Fruit fly (Drosophila melanogaster) whole organism, pupa: Measurements from ENCODE around the gene nompC.

ENCODE experiments used
- CG14655 ChIP-seq: fragments of 200-800 bp; sonication (Bioruptor generic); optimal IDR thresholded peaks from 3 replicates; lab custom pipeline; 2017; ENCODE audit warnings: mild to moderate bottlenecking, missing biosample characterization, missing genetic modification reagents, missing genetic modification characterization
- CG17806 ChIP-seq: fragments of 200-800 bp; sonication (Bioruptor generic); optimal IDR thresholded peaks from 2 replicates; lab custom pipeline; 2018; ENCODE audit warnings: missing biosample characterization, mild to moderate bottlenecking, missing genetic modification characterization, moderate library complexity
- CG32121 ChIP-seq: fragments of 200-800 bp; sonication (Bioruptor generic); IDR thresholded peaks from 2 replicates; pipeline ENCODE4 v1.3.6; 2022; ENCODE audit warnings: missing biosample characterization, missing genetic modification characterization
- CG34367 ChIP-seq: fragments of 200-800 bp; sonication (Bioruptor generic); optimal IDR thresholded peaks from 2 replicates; lab custom pipeline; 2018; ENCODE audit warnings: missing biosample characterization, mild to moderate bottlenecking, missing genetic modification characterization
- CG4496 ChIP-seq: fragments of 200-800 bp; sonication (Bioruptor generic); IDR thresholded peaks from 3 replicates; pipeline ENCODE4 v1.3.6; 2022; ENCODE audit warnings: missing biosample characterization, missing genetic modification characterization
- CG8159 ChIP-seq: fragments of 200-800 bp; sonication (Bioruptor generic); optimal IDR thresholded peaks from 3 replicates; lab custom pipeline; 2018; ENCODE audit warnings: missing biosample characterization, mild to moderate bottlenecking, missing genetic modification characterization, moderate library complexity
- EcR ChIP-seq: fragments of 200-800 bp; sonication (Bioruptor generic); optimal IDR thresholded peaks from 3 replicates; lab custom pipeline; 2019; ENCODE audit warnings: missing biosample characterization, missing genetic modification characterization, mild to moderate bottlenecking, moderate library complexity, missing genetic modification reagents
- Pif1A ChIP-seq: fragments of 200-800 bp; sonication (Bioruptor generic); optimal IDR thresholded peaks from 3 replicates; lab custom pipeline; 2016; ENCODE audit warnings: missing biosample characterization, missing genetic modification characterization
- Pif1B ChIP-seq: fragments of 200-800 bp; sonication (Bioruptor generic); optimal IDR thresholded peaks from 3 replicates; lab custom pipeline; 2016; ENCODE audit warnings: missing biosample characterization, missing genetic modification characterization
- rn ChIP-seq: fragments of 200-800 bp; sonication (Bioruptor generic); IDR thresholded peaks from 2 replicates; pipeline ENCODE4 v1.3.6; 2022; ENCODE audit warnings: missing biosample characterization, missing genetic modification characterization

- TF ChIP-seq EcR (GFP tag; lab: Kevin White, UChicago) = peak; percentile 97
- TF ChIP-seq CG8159 = no peak
- no peak for TF ChIP-seq rn
- peak; percentile 68 for TF ChIP-seq CG32121 (GFP tag; lab: Robert Waterston, UW)
- no peak for TF ChIP-seq CG14655 (GFP tag; lab: Kevin White, UChicago)
- peak; percentile 66 for TF ChIP-seq CG4496 (GFP tag; lab: Robert Waterston, UW)
- TF ChIP-seq CG34367 (tag; lab: Kevin White, UChicago) = no peak
- no peak for TF ChIP-seq CG17806 (tag; lab: Kevin White, UChicago)
- TF ChIP-seq Pif1B (GFP tag; lab: Kevin White, UChicago) = no peak
- TF ChIP-seq Pif1A (GFP tag; lab: Kevin White, UChicago) = no peak
Measured at dm6 chr2L:5306373-5306997, 39.5 kb upstream of the nompC start.
